Fruit fly (Drosophila melanogaster) whole organism, wandering third instar larva: ENCODE data around the gene CG4004.
A peak's percentile ranks its signal among the peaks of the same experiment; 100 is the strongest.

Experiments
- Abd-B ChIP-seq: fragments of >200 bp; optimal IDR thresholded peaks from 2 replicates; lab custom pipeline; 2017; ENCODE audit warnings: missing biosample characterization, missing genetic modification characterization
- CG32264 ChIP-seq: fragments of 200-800 bp; sonication (Bioruptor generic); optimal IDR thresholded peaks from 2 replicates; lab custom pipeline; 2016; ENCODE audit warnings: missing biosample characterization, missing genetic modification characterization
- CG9705 ChIP-seq: fragments of 200-800 bp; sonication (Bioruptor generic); optimal IDR thresholded peaks from 2 replicates; lab custom pipeline; 2018; ENCODE audit warnings: missing biosample characterization, mild to moderate bottlenecking, missing genetic modification characterization
- CrebA ChIP-seq: fragments of 200-800 bp; sonication (Bioruptor generic); optimal IDR thresholded peaks from 2 replicates; lab custom pipeline; 2016; ENCODE audit warnings: missing biosample characterization, mild to moderate bottlenecking, missing genetic modification characterization, borderline replicate concordance
- Dfd ChIP-seq: fragments of >200 bp; optimal IDR thresholded peaks from 2 replicates; lab custom pipeline; 2017; ENCODE audit warnings: missing biosample characterization, missing genetic modification characterization
- Dif ChIP-seq: fragments of 200-275, 200-300 bp; sonication (Bioruptor generic); optimal IDR thresholded peaks from 2 replicates; lab custom pipeline; 2018; ENCODE audit warnings: missing biosample characterization, missing genetic modification characterization; ENCODE audit not compliant: partially characterized antibody
- GATAd ChIP-seq: sonication (Bioruptor generic); optimal IDR thresholded peaks from 2 replicates; lab custom pipeline; 2016; ENCODE audit warnings: missing biosample characterization, missing genetic modification characterization
- HLH106 ChIP-seq: fragments of 200-800 bp; optimal IDR thresholded peaks from 3 replicates; lab custom pipeline; 2019; ENCODE audit warnings: missing biosample characterization, mild to moderate bottlenecking, missing genetic modification characterization, moderate library complexity
- Hnf4 ChIP-seq: fragments of 200-800 bp; sonication (Bioruptor generic); optimal IDR thresholded peaks from 2 replicates; lab custom pipeline; 2016; ENCODE audit warnings: missing biosample characterization, mild to moderate bottlenecking, missing genetic modification characterization
- Hr78 ChIP-seq: fragments of >200 bp; optimal IDR thresholded peaks from 2 replicates; lab custom pipeline; 2017; ENCODE audit warnings: missing biosample characterization, missing genetic modification characterization
- Hr83 ChIP-seq: fragments of 200-300 bp; sonication (Bioruptor generic); optimal IDR thresholded peaks from 2 replicates; lab custom pipeline; 2016; ENCODE audit warnings: missing biosample characterization, mild to moderate bottlenecking, missing genetic modification characterization, moderate library complexity; ENCODE audit not compliant: poor library complexity, severe bottlenecking
- Jra ChIP-seq: sonication (Bioruptor generic); optimal IDR thresholded peaks from 2 replicates; lab custom pipeline; 2016; ENCODE audit warnings: missing biosample characterization, missing genetic modification characterization
- Mio ChIP-seq: sonication (Bioruptor generic); optimal IDR thresholded peaks from 2 replicates; lab custom pipeline; 2016; ENCODE audit warnings: missing biosample characterization, missing genetic modification characterization
- Myc ChIP-seq: fragments of >200 bp; optimal IDR thresholded peaks from 2 replicates; lab custom pipeline; 2017
- N ChIP-seq: fragments of >200 bp; optimal IDR thresholded peaks from 2 replicates; lab custom pipeline; 2018; ENCODE audit warnings: missing biosample characterization, missing external identifiers, missing genetic modification characterization
- OdsH ChIP-seq: fragments of 200-800 bp; sonication (Bioruptor generic); optimal IDR thresholded peaks from 2 replicates; lab custom pipeline; 2016; ENCODE audit warnings: missing biosample characterization, mild to moderate bottlenecking, missing genetic modification characterization
- Rel ChIP-seq, 2 experiments: fragments of 200-800 bp; sonication (Bioruptor generic) in 1 of 2; optimal IDR thresholded peaks; 2 replicates in 1 of 2; 3 replicates in 1 of 2; lab custom pipeline; 2016 to 2019; ENCODE audit warnings: mild to moderate bottlenecking in 2 of 2, missing biosample characterization in 2 of 2, missing genetic modification characterization in 2 of 2, moderate library complexity in 1 of 2
- Sp1 ChIP-seq: fragments of 200-800 bp; sonication (Bioruptor generic); optimal IDR thresholded peaks from 3 replicates; lab custom pipeline; 2019; ENCODE audit warnings: missing biosample characterization, mild to moderate bottlenecking, missing genetic modification characterization, moderate library complexity
- Vsx2 ChIP-seq: fragments of 200-300, 225-300 bp; sonication (Bioruptor generic); optimal IDR thresholded peaks from 2 replicates; lab custom pipeline; 2018; ENCODE audit warnings: missing biosample characterization, missing genetic modification characterization; ENCODE audit not compliant: partially characterized antibody
- br ChIP-seq: fragments of 200-800 bp; sonication (Bioruptor generic); optimal IDR thresholded peaks from 2 replicates; lab custom pipeline; 2016; ENCODE audit warnings: missing biosample characterization, missing genetic modification characterization
- brk ChIP-seq: fragments of 200-800 bp; sonication (Bioruptor generic); optimal IDR thresholded peaks from 2 replicates; lab custom pipeline; 2016; ENCODE audit warnings: missing biosample characterization, mild to moderate bottlenecking, missing genetic modification characterization
- dl ChIP-seq, 2 experiments: fragments of 175-275, 200-275 bp in 1 of 2; fragments of 200-275 bp in 1 of 2; sonication (Bioruptor generic); optimal IDR thresholded peaks; lab custom pipeline; 2018; ENCODE audit warnings: mild to moderate bottlenecking in 2 of 2, missing biosample characterization in 2 of 2, missing genetic modification characterization in 2 of 2, moderate library complexity in 2 of 2; ENCODE audit not compliant: partially characterized antibody in 2 of 2, insufficient read depth in 1 of 2
- dmrt93B ChIP-seq: fragments of 200-800 bp; sonication (Bioruptor generic); optimal IDR thresholded peaks from 2 replicates; lab custom pipeline; 2018; ENCODE audit warnings: missing biosample characterization, mild to moderate bottlenecking, missing genetic modification characterization
- dsf ChIP-seq: sonication (Bioruptor generic); optimal IDR thresholded peaks from 2 replicates; lab custom pipeline; 2016; ENCODE audit warnings: missing biosample characterization, missing genetic modification characterization, borderline replicate concordance
- ey ChIP-seq: fragments of 200-800 bp; sonication (Bioruptor generic); optimal IDR thresholded peaks from 2 replicates; lab custom pipeline; 2016; ENCODE audit warnings: missing biosample characterization, missing genetic modification characterization
- foxo ChIP-seq, 2 experiments: fragments of 200-800 bp; sonication (Bioruptor generic); optimal IDR thresholded peaks; 2 replicates in 1 of 2; 3 replicates in 1 of 2; lab custom pipeline; 2016 to 2017; ENCODE audit warnings: missing biosample characterization in 2 of 2, missing genetic modification characterization in 2 of 2
- fru ChIP-seq: fragments of 200-800 bp; sonication (Bioruptor generic); optimal IDR thresholded peaks from 3 replicates; lab custom pipeline; 2016; ENCODE audit warnings: missing biosample characterization, mild to moderate bottlenecking, missing genetic modification characterization
- h ChIP-seq: fragments of 200-800 bp; sonication (Bioruptor generic); optimal IDR thresholded peaks from 3 replicates; lab custom pipeline; 2016; ENCODE audit warnings: missing biosample characterization, mild to moderate bottlenecking, missing genetic modification characterization
- jim ChIP-seq: fragments of 175-275, 200-325 bp; sonication (Bioruptor generic); optimal IDR thresholded peaks from 2 replicates; lab custom pipeline; 2016; ENCODE audit warnings: missing biosample characterization, mild to moderate bottlenecking, missing genetic modification characterization
- lola ChIP-seq: fragments of >200 bp; optimal IDR thresholded peaks from 2 replicates; lab custom pipeline; 2017; ENCODE audit warnings: missing biosample characterization, missing genetic modification characterization
- pan ChIP-seq: fragments of >200 bp; optimal IDR thresholded peaks from 2 replicates; lab custom pipeline; 2017
- psq ChIP-seq: fragments of 200-800 bp; sonication (Bioruptor generic); optimal IDR thresholded peaks from 3 replicates; lab custom pipeline; 2017; ENCODE audit warnings: missing biosample characterization, mild to moderate bottlenecking, missing genetic modification characterization, moderate library complexity
- rgr ChIP-seq: fragments of 200-800 bp; sonication (Bioruptor generic); optimal IDR thresholded peaks from 3 replicates; lab custom pipeline; 2016; ENCODE audit warnings: missing biosample characterization, mild to moderate bottlenecking, missing genetic modification characterization
- sage ChIP-seq: fragments of 200-800 bp; sonication (Bioruptor generic); optimal IDR thresholded peaks from 2 replicates; lab custom pipeline; 2016; ENCODE audit warnings: missing biosample characterization, mild to moderate bottlenecking, missing genetic modification characterization
- sv ChIP-seq: fragments of 200-800 bp; sonication (Bioruptor generic); optimal IDR thresholded peaks from 3 replicates; lab custom pipeline; 2016; ENCODE audit warnings: missing biosample characterization, missing genetic modification characterization
- tai ChIP-seq: sonication (Bioruptor generic); optimal IDR thresholded peaks from 2 replicates; lab custom pipeline; 2016; ENCODE audit warnings: missing biosample characterization, missing genetic modification characterization
- usp ChIP-seq: fragments of >200 bp; optimal IDR thresholded peaks from 2 replicates; lab custom pipeline; 2017; ENCODE audit warnings: missing biosample characterization, missing genetic modification characterization
- woc ChIP-seq: sonication (Bioruptor generic); optimal IDR thresholded peaks from 2 replicates; lab custom pipeline; 2016; ENCODE audit warnings: missing biosample characterization, mild to moderate bottlenecking, missing genetic modification characterization

Gene CG4004

DNA sequence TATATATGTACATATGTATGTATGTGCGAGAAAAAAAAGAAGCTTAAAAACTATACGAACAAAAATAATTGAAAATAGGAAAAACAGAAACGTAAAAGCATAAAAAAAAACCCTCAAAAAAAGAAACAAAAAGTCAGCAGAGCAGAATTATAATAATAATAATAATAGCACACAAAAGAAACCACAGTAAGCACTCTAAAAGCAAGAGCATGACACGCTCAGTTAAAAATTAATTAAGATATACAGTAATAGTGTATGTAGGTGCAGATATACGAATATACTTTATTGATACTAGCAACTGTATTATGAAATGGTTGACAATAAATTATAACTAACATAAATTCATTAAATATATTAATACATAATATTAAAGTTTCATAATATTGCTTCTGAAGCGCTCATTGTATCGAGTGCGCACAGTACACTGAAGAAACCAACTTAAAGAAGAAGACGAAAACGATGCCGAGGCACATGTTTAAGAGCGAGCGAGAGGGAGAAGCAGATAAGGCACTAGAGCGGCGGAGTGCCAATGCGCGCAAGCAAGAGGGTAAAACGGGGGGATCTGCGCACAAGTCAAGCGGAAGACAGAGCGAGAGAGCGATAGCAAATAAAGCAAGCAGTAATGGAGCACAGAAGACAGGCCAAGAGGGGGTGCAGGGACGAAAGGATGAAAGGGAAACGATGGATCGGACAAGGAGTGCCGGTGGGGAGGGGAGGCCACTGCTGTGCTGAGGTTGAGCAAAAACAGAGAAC is 9.1 kb upstream of the CG4004 start:
- no peak for TF ChIP-seq GATAd (GFP tag; lab: Kevin White, UChicago)
- no peak for TF ChIP-seq usp (GFP tag; lab: Kevin White, UChicago)
- TF ChIP-seq lola (GFP tag; lab: Kevin White, UChicago), result no peak
- TF ChIP-seq OdsH, result peak; percentile 80
- no peak for TF ChIP-seq Abd-B (GFP tag; lab: Kevin White, UChicago)
- no peak for TF ChIP-seq Jra (GFP tag; lab: Kevin White, UChicago)
- peak; percentile 99 for TF ChIP-seq psq (GFP tag; lab: Kevin White, UChicago)
- TF ChIP-seq Hnf4 (GFP tag; lab: Kevin White, UChicago), result peak; percentile 31
- TF ChIP-seq N (GFP tag; lab: Kevin White, UChicago), result peak; percentile 13
- no peak for TF ChIP-seq Hr78 (GFP tag; lab: Kevin White, UChicago)
- peak; percentile 87 for TF ChIP-seq Dif (GFP tag; lab: Kevin White, UChicago)
- no peak for TF ChIP-seq sv
- peak; percentile 67 to 83 for TF ChIP-seq dl (GFP tag; optimal IDR thresholded peaks at IDR 0.05; lab: Kevin White, UChicago; ENCODE audit: insufficient read depth in 1 of 2, partially characterized antibody in 2 of 2)
- peak; percentile 95 for TF ChIP-seq Hr83 (GFP tag; lab: Kevin White, UChicago)
- TF ChIP-seq pan (lab: Kevin White, UChicago), result no peak
- TF ChIP-seq Rel (GFP tag; optimal IDR thresholded peaks at IDR 0.05; lab: Kevin White, UChicago), result no peak
- peak; percentile 72 for TF ChIP-seq Rel (tag; optimal IDR thresholded peaks at IDR 0.05; lab: Kevin White, UChicago)
- TF ChIP-seq sage (GFP tag; lab: Kevin White, UChicago), result peak; percentile 9
- TF ChIP-seq br, result no peak
- no peak for TF ChIP-seq CG32264 (GFP tag; lab: Kevin White, UChicago)
- TF ChIP-seq Dfd (GFP tag; lab: Kevin White, UChicago), result no peak
- peak; percentile 27 for TF ChIP-seq fru (GFP tag; lab: Kevin White, UChicago)
- no peak for TF ChIP-seq tai (GFP tag; lab: Kevin White, UChicago)
- peak; percentile 95 for TF ChIP-seq HLH106 (tag; lab: Kevin White, UChicago)
- no peak for TF ChIP-seq woc
- peak; percentile 99 for TF ChIP-seq jim (GFP tag; lab: Kevin White, UChicago)
- TF ChIP-seq Mio (GFP tag; lab: Kevin White, UChicago), result no peak
- TF ChIP-seq ey (GFP tag; lab: Kevin White, UChicago), result no peak
- TF ChIP-seq Vsx2, result peak; percentile 53
- peak; percentile 7 for TF ChIP-seq CrebA (GFP tag; lab: Kevin White, UChicago)
- TF ChIP-seq dsf, result no peak
- TF ChIP-seq h (GFP tag; lab: Kevin White, UChicago), result no peak
- peak; percentile 84 for TF ChIP-seq rgr (GFP tag; lab: Kevin White, UChicago)
- TF ChIP-seq Sp1 (GFP tag; lab: Kevin White, UChicago), result peak; percentile 92
- peak; percentile 20 to 86 for TF ChIP-seq foxo (GFP tag; optimal IDR thresholded peaks at IDR 0.05; lab: Kevin White, UChicago)
- no peak for TF ChIP-seq brk (GFP tag; lab: Kevin White, UChicago)
- no peak for TF ChIP-seq Myc (lab: Kevin White, UChicago)
- peak; percentile 86 for TF ChIP-seq CG9705 (GFP tag; lab: Kevin White, UChicago)
- TF ChIP-seq dmrt93B (GFP tag; lab: Kevin White, UChicago), result peak; percentile 82
- TF ChIP-seq, all 38 proteins: peak for 19
